Worm (Caenorhabditis elegans) whole organism, mixed stage, embryonic: ENCODE results near the gene vha-9.

Source experiments
- M03D4.4 ChIP-seq: sonication (generic microtip); optimal IDR thresholded peaks from 2 replicates; lab custom pipeline; 2017; ENCODE audit warnings: mild to moderate bottlenecking, missing genetic modification characterization, missing compliant biosample characterization
- bed-3 ChIP-seq: fragments of 200-800 bp; sonication (Bioruptor generic); optimal IDR thresholded peaks from 3 replicates; lab custom pipeline; 2018; ENCODE audit warnings: mild to moderate bottlenecking, missing genetic modification characterization, moderate library complexity, missing compliant biosample characterization
- blmp-1 ChIP-seq: fragments of 150-350 bp; optimal IDR thresholded peaks from 2 replicates; lab custom pipeline; 2014; ENCODE audit warnings: missing biosample characterization, missing genetic modification characterization
- ceh-39 ChIP-seq: fragments of 150-350 bp; optimal IDR thresholded peaks from 2 replicates; lab custom pipeline; 2014; ENCODE audit warnings: missing biosample characterization, missing genetic modification characterization
- ceh-43 ChIP-seq: fragments of 200-800 bp; sonication (Bioruptor generic); optimal IDR thresholded peaks from 2 replicates; lab custom pipeline; 2018; ENCODE audit warnings: mild to moderate bottlenecking, missing genetic modification characterization, moderate library complexity, missing compliant biosample characterization
- ceh-83 ChIP-seq: fragments of 200-800 bp; sonication (Bioruptor generic); optimal IDR thresholded peaks from 2 replicates; lab custom pipeline; 2018; ENCODE audit warnings: mild to moderate bottlenecking, missing genetic modification characterization, missing compliant biosample characterization
- ces-1 ChIP-seq: fragments of 150-350 bp; optimal IDR thresholded peaks from 2 replicates; lab custom pipeline; 2014; ENCODE audit warnings: missing biosample characterization, missing genetic modification reagents, missing genetic modification characterization
- cnd-1 ChIP-seq: fragments of 200-800 bp; sonication (Bioruptor generic); optimal IDR thresholded peaks from 2 replicates; lab custom pipeline; 2018; ENCODE audit warnings: mild to moderate bottlenecking, missing genetic modification characterization, missing compliant biosample characterization
- drap-1 ChIP-seq: fragments of 200-800 bp; sonication (Bioruptor generic); optimal IDR thresholded peaks from 3 replicates; lab custom pipeline; 2018; ENCODE audit warnings: mild to moderate bottlenecking, missing genetic modification characterization, missing compliant biosample characterization
- elt-1 ChIP-seq: sonication (generic microtip); optimal IDR thresholded peaks from 2 replicates; lab custom pipeline; 2017; ENCODE audit warnings: missing genetic modification characterization, mild to moderate bottlenecking, missing compliant biosample characterization, antibody characterized with exemption, moderate library complexity, borderline replicate concordance; ENCODE audit not compliant: insufficient read depth
- elt-3 ChIP-seq: fragments of 150-350 bp; optimal IDR thresholded peaks from 2 replicates; lab custom pipeline; 2014; ENCODE audit warnings: missing biosample characterization, missing genetic modification characterization
- flh-1 ChIP-seq: fragments of 200-800 bp; sonication (Bioruptor generic); optimal IDR thresholded peaks from 2 replicates; lab custom pipeline; 2018; ENCODE audit warnings: mild to moderate bottlenecking, missing genetic modification characterization, moderate library complexity, missing compliant biosample characterization
- ham-2 ChIP-seq: fragments of 200-800 bp; sonication (Bioruptor generic); optimal IDR thresholded peaks from 2 replicates; lab custom pipeline; 2018; ENCODE audit warnings: mild to moderate bottlenecking, missing genetic modification characterization, missing compliant biosample characterization
- hlh-1 ChIP-seq: fragments of 150-350 bp; optimal IDR thresholded peaks from 2 replicates; lab custom pipeline; 2014; ENCODE audit warnings: missing biosample characterization, missing genetic modification reagents, missing genetic modification characterization
- lin-13 ChIP-seq: fragments of 150-350 bp; optimal IDR thresholded peaks from 2 replicates; lab custom pipeline; 2014; ENCODE audit warnings: missing biosample characterization, missing genetic modification characterization
- lin-32 ChIP-seq: fragments of 200-800 bp; sonication (Bioruptor generic); optimal IDR thresholded peaks from 2 replicates; lab custom pipeline; 2018; ENCODE audit warnings: mild to moderate bottlenecking, missing genetic modification characterization, missing compliant biosample characterization
- lsy-2 ChIP-seq: fragments of 150-350 bp; optimal IDR thresholded peaks from 2 replicates; lab custom pipeline; 2014; ENCODE audit warnings: missing biosample characterization, missing genetic modification characterization
- mab-5 ChIP-seq: fragments of 150-350 bp; optimal IDR thresholded peaks from 2 replicates; lab custom pipeline; 2014; ENCODE audit warnings: missing biosample characterization, missing genetic modification characterization
- mep-1 ChIP-seq: fragments of 150-350 bp; optimal IDR thresholded peaks from 2 replicates; lab custom pipeline; 2017; ENCODE audit warnings: missing biosample characterization, missing genetic modification reagents, missing genetic modification characterization, inconsistent platforms
- mls-2 ChIP-seq: sonication (generic microtip); optimal IDR thresholded peaks from 2 replicates; lab custom pipeline; 2016; ENCODE audit warnings: mild to moderate bottlenecking, missing genetic modification characterization, moderate library complexity, missing compliant biosample characterization
- nhr-2 ChIP-seq: fragments of 150-350 bp; optimal IDR thresholded peaks from 2 replicates; lab custom pipeline; 2014; ENCODE audit warnings: missing biosample characterization, missing genetic modification characterization
- nhr-237 ChIP-seq: fragments of 150-350 bp; optimal IDR thresholded peaks from 2 replicates; lab custom pipeline; 2014; ENCODE audit warnings: missing biosample characterization, missing genetic modification characterization
- nhr-28 ChIP-seq: fragments of 150-350 bp; optimal IDR thresholded peaks from 2 replicates; lab custom pipeline; 2014; ENCODE audit warnings: missing biosample characterization, missing genetic modification characterization
- pha-4 ChIP-seq: fragments of 150-350 bp; optimal IDR thresholded peaks from 2 replicates; lab custom pipeline; 2018; ENCODE audit warnings: missing biosample characterization, missing genetic modification reagents, missing genetic modification characterization
- sptf-1 ChIP-seq: sonication (generic microtip); optimal IDR thresholded peaks from 2 replicates; lab custom pipeline; 2017; ENCODE audit warnings: mild to moderate bottlenecking, missing genetic modification characterization, moderate library complexity, missing compliant biosample characterization
- tbx-8 ChIP-seq: fragments of 200-800 bp; sonication (Bioruptor generic); optimal IDR thresholded peaks from 2 replicates; lab custom pipeline; 2018; ENCODE audit warnings: mild to moderate bottlenecking, missing genetic modification characterization, moderate library complexity, missing compliant biosample characterization
- unc-120 ChIP-seq: sonication (generic microtip); optimal IDR thresholded peaks from 2 replicates; lab custom pipeline; 2017; ENCODE audit warnings: missing genetic modification characterization, missing compliant biosample characterization; ENCODE audit not compliant: poor library complexity, severe bottlenecking
- unc-39 ChIP-seq: fragments of 150-350 bp; optimal IDR thresholded peaks from 2 replicates; lab custom pipeline; 2014; ENCODE audit warnings: missing biosample characterization, missing genetic modification characterization
- unc-62 ChIP-seq: fragments of 150-350 bp; optimal IDR thresholded peaks from 2 replicates; lab custom pipeline; 2014; ENCODE audit warnings: missing biosample characterization, missing genetic modification reagents, missing genetic modification characterization
- zip-8 ChIP-seq: fragments of 150-350 bp; optimal IDR thresholded peaks from 2 replicates; lab custom pipeline; 2014; ENCODE audit warnings: missing biosample characterization, missing genetic modification characterization
- ztf-11 ChIP-seq: fragments of 150-350 bp; optimal IDR thresholded peaks from 2 replicates; lab custom pipeline; 2014; ENCODE audit warnings: missing biosample characterization, missing genetic modification characterization

Gene vha-9

DNA sequence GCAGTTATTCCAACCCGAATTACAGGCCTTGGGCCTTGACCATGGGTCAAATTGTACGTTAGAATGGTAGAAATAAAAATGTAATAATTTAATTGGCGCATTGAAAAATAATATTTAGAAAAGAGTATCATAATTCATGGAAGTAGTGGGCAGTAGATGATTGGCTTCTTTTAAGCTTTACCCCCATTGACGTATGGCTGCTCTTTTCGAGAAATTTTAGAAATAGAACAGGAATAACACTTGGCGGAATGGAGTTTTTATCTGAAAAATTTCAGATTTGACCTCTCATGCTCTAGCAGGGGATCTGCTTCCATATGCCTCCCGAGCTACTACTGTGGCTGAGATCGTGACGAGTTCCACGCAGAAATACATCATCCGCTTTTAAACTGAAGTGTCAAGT lies 5.2 kb upstream of the vha-9 start, which contains the start of gene gcy-4:
TSS of gene gcy-4 (minus strand) at position 101 of the 400 bp plus-strand sequence.
- TF ChIP-seq unc-120 (tag; lab: Kevin White, UChicago) (no peak), ham-2 (no peak), tbx-8 (GFP tag; lab: Kevin White, UChicago) (no peak), hlh-1 (tag; lab: Kevin White, UChicago) (no peak), blmp-1 (tag; lab: Kevin White, UChicago) (no peak), sptf-1 (tag; lab: Kevin White, UChicago) (no peak), bed-3 (no peak), ceh-39 (tag; lab: Kevin White, UChicago) (no peak), ceh-83 (no peak), pha-4 (tag; lab: Kevin White, UChicago) (no peak), lsy-2 (no peak), lin-13 (tag; lab: Kevin White, UChicago) (no peak), unc-39 (tag; lab: Kevin White, UChicago) (no peak)

- no peak for TF ChIP-seq bed-3
- peak; percentile 17 for TF ChIP-seq zip-8 (tag; lab: Kevin White, UChicago)
Measured at ce11 chrII:10302646-10303045, 867 bp downstream of the vha-9 start, which contains the start of gene clpp-1. TSS of gene clpp-1 (minus strand) at chrII:10302842.

DNA sequence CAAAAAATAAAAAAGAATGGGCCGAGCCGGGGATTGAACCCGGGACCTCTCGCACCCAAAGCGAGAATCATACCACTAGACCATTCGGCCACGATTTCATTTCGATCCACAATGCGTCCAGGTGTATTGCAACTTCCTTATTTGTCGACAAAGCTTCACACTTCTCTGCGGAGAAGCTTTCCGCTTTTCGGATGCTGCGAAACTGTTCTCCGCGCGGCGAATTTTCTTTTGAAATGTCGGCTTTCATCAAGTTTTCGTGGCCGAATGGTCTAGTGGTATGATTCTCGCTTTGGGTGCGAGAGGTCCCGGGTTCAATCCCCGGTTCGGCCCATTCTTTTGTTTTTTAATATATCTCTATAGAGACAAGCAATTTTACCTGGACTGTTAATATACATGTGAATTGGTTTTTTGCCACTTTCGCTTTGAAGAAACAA lies 1.4 kb downstream of the vha-9 start:
- peak; percentile 41 for TF ChIP-seq sptf-1 (tag; lab: Kevin White, UChicago)

- peak; percentile 92 for TF ChIP-seq ces-1 (GFP tag; lab: Kevin White, UChicago)
- peak; percentile 52 for TF ChIP-seq nhr-237 (tag; lab: Kevin White, UChicago)
- peak; percentile 59 for TF ChIP-seq pha-4 (tag; lab: Kevin White, UChicago)
- TF ChIP-seq cnd-1 (tag; lab: Kevin White, UChicago), result peak; percentile 28
- TF ChIP-seq ceh-39 (tag; lab: Kevin White, UChicago), result peak; percentile 28
- TF ChIP-seq ztf-11 (tag; lab: Kevin White, UChicago), result no peak
- TF ChIP-seq drap-1 (GFP tag; lab: Kevin White, UChicago), result peak; percentile 70
- TF ChIP-seq lsy-2, result peak; percentile 81
- peak; percentile 26 for TF ChIP-seq ceh-43
- TF ChIP-seq elt-1 (tag; lab: Kevin White, UChicago), result no peak
- TF ChIP-seq blmp-1 (tag; lab: Kevin White, UChicago), result no peak
- peak; percentile 89 for TF ChIP-seq mep-1 (tag; lab: Kevin White, UChicago)
- peak; percentile 39 for TF ChIP-seq mls-2 (tag; lab: Kevin White, UChicago)
- no peak for TF ChIP-seq lin-32 (GFP tag; lab: Kevin White, UChicago)
- no peak for TF ChIP-seq tbx-8 (GFP tag; lab: Kevin White, UChicago)
- peak; percentile 81 for TF ChIP-seq lin-13 (tag; lab: Kevin White, UChicago)
- no peak for TF ChIP-seq flh-1 (GFP tag; lab: Kevin White, UChicago)
- TF ChIP-seq nhr-2 (tag; lab: Kevin White, UChicago), result peak; percentile 2
- no peak for TF ChIP-seq unc-62 (GFP tag; lab: Kevin White, UChicago)
- peak; percentile 66 for TF ChIP-seq M03D4.4 (tag; lab: Kevin White, UChicago)
- TF ChIP-seq unc-120 (tag; lab: Kevin White, UChicago), result peak; percentile 96
- no peak for TF ChIP-seq zip-8 (tag; lab: Kevin White, UChicago)
- TF ChIP-seq mab-5 (tag; lab: Kevin White, UChicago), result no peak
- peak; percentile 6 for TF ChIP-seq elt-3 (tag; lab: Kevin White, UChicago)
- peak; percentile 68 for TF ChIP-seq hlh-1 (tag; lab: Kevin White, UChicago)
- TF ChIP-seq ceh-83, result no peak
- no peak for TF ChIP-seq nhr-28
- peak; percentile 72 for TF ChIP-seq sptf-1 (tag; lab: Kevin White, UChicago)
Measured at ce11 chrII:10300954-10301353, 2.6 kb downstream of the vha-9 start, which contains the start of gene mdt-22. TSS of gene mdt-22 (plus strand) at chrII:10301216.
